Fruit fly (Drosophila melanogaster): ENCODE results near the gene ko.
A peak's percentile ranks its signal among the peaks of the same experiment; 100 is the strongest.

ko gene

DNA sequence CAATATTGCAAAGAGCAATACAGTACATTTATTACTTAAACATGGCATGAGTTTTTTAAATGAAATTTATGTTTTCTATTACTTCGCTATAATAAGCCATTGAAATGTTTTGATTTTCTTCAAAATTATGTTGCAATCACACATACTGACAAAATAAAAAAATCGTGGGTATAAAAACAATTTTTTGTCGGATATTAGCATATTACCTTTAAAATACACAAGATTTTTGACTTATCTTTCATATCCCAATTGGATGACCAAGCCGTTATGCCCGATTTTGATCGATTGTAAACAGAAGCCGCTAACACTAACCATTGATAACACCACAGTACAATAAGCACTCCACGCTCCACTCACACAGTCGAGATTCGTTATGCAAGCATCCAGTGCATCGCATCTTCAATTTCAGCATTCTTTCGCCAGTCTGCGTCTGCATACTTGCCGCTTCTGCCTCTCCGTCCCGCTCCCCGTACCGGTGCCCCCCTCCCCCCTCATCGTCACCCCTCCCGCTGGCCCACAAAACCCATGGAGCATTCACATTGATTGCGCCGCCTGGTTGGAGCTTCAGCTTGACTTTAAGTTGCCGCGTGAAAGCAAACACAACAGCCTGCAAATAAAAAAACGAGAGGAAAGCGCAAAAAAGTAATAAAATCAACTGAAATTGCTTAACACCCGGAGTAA lies 26.5 kb downstream of the ko start:
- TF ChIP-seq tj (GFP tag; optimal IDR thresholded peaks at IDR 0.05) (peak; percentile 16), bab1 (GFP tag; optimal IDR thresholded peaks at IDR 0.05) (no peak), CG7045 (GFP tag; optimal IDR thresholded peaks at IDR 0.05) (no peak), ovo (GFP tag; optimal IDR thresholded peaks at IDR 0.05) (no peak), pad (GFP tag; optimal IDR thresholded peaks at IDR 0.05) (no peak), CG33017 (tag; optimal IDR thresholded peaks at IDR 0.05) (no peak), CG14711 (tag; optimal IDR thresholded peaks at IDR 0.05) (no peak), kay (GFP tag; ENCODE audit: borderline replicate concordance) (no peak), CG12768 (GFP tag; optimal IDR thresholded peaks at IDR 0.05) (no peak)

DNA sequence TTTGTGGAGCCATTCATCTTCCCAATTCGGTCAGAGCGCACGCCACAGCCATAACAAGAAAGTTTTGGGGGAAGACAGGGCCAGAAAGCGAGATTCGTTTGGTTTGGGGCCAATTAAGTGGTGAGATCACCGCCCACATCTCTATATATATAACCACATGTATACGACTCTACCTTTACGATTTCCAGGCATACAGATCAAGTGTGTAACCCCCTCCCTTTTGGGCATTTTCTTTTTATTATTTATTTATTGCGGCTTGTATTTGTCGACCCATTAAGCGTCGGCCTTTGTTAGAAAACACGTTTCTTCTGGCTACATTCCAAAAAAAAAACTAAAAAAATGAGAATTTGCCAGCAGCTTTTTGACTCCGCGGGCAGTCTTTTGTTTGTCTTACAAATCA lies 29.6 kb downstream of the ko start:
- TF ChIP-seq kay (GFP tag; ENCODE audit: borderline replicate concordance) (no peak), Hr96 (GFP tag; optimal IDR thresholded peaks at IDR 0.05) (no peak), CG7101 (tag; optimal IDR thresholded peaks at IDR 0.05) (no peak), toe (GFP tag; optimal IDR thresholded peaks at IDR 0.05) (no peak), CG7045 (GFP tag; optimal IDR thresholded peaks at IDR 0.05) (no peak), cnc (optimal IDR thresholded peaks at IDR 0.05) (no peak), CG12768 (GFP tag; optimal IDR thresholded peaks at IDR 0.05) (no peak), pad (GFP tag; optimal IDR thresholded peaks at IDR 0.05) (no peak), CG33017 (tag; optimal IDR thresholded peaks at IDR 0.05) (no peak), cic (GFP tag; optimal IDR thresholded peaks at IDR 0.05) (no peak), bab1 (GFP tag; optimal IDR thresholded peaks at IDR 0.05) (no peak), CG14711 (tag; optimal IDR thresholded peaks at IDR 0.05) (no peak), CG5204 (GFP tag; optimal IDR thresholded peaks at IDR 0.05) (no peak), Crg-1 (GFP tag; optimal IDR thresholded peaks at IDR 0.05) (no peak), CG11617 (GFP tag; optimal IDR thresholded peaks at IDR 0.05) (no peak), CG1620 (GFP tag; optimal IDR thresholded peaks at IDR 0.05) (no peak), Clk (GFP tag; optimal IDR thresholded peaks at IDR 0.05) (no peak)

DNA sequence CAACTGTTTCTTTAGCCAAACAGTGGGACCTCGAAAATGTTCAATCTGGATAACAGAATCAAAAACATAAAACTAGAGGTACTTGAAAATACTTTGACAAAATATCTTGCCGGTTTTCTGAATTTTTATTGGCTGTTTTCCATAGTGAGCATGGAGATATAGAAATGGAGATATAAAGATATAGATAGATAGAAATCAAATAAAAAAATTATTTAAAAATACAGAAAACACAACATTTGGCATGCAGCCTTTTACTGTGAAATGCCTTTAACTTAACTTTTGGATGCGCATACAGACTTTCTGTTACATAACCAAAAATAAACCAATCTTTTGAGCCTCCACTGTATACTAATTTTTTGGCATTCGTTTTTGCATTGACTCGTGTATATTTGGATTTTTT lies 30.5 kb downstream of the ko start:
- TF ChIP-seq cnc (optimal IDR thresholded peaks at IDR 0.05) (no peak), CG7101 (tag; optimal IDR thresholded peaks at IDR 0.05) (no peak), Clk (GFP tag; optimal IDR thresholded peaks at IDR 0.05) (no peak), Mnt (GFP tag; optimal IDR thresholded peaks at IDR 0.05) (no peak), CG1620 (GFP tag; optimal IDR thresholded peaks at IDR 0.05) (no peak), ovo (GFP tag; optimal IDR thresholded peaks at IDR 0.05) (no peak), kay (GFP tag; ENCODE audit: borderline replicate concordance) (no peak), CG7045 (GFP tag; optimal IDR thresholded peaks at IDR 0.05) (no peak), tj (GFP tag; optimal IDR thresholded peaks at IDR 0.05) (no peak), CG12768 (GFP tag; optimal IDR thresholded peaks at IDR 0.05) (no peak), pad (GFP tag; optimal IDR thresholded peaks at IDR 0.05) (no peak), Crg-1 (GFP tag; optimal IDR thresholded peaks at IDR 0.05) (no peak), bab1 (GFP tag; optimal IDR thresholded peaks at IDR 0.05) (no peak), Hr96 (GFP tag; optimal IDR thresholded peaks at IDR 0.05) (no peak), toe (GFP tag; optimal IDR thresholded peaks at IDR 0.05) (no peak), CG14711 (tag; optimal IDR thresholded peaks at IDR 0.05) (no peak), CG5204 (GFP tag; optimal IDR thresholded peaks at IDR 0.05) (no peak), CG11617 (GFP tag; optimal IDR thresholded peaks at IDR 0.05) (no peak), CG33017 (tag; optimal IDR thresholded peaks at IDR 0.05) (no peak), cic (GFP tag; optimal IDR thresholded peaks at IDR 0.05) (no peak)

DNA sequence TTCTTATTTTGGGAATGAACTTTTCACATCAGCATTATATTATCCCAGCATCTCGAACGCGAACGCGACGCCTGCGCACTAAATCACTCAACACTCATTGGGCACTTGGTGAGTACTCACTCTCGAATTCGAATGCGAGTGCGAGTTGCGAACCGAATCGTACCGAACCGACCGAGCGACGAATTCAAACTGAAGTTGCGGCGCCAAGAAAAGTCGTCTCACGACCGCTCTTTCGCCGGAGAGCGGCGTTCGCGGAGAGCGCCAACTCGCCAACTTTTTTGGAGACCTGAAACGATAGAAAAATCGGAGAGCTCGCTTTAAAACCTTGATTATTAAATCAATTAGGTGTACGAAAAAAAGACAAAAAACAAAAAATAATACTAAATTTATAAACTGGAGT lies 31.1 kb downstream of the ko start:
- TF ChIP-seq cic (GFP tag; optimal IDR thresholded peaks at IDR 0.05), result no peak
- no peak for TF ChIP-seq pad (GFP tag; optimal IDR thresholded peaks at IDR 0.05)
- TF ChIP-seq tj (GFP tag; optimal IDR thresholded peaks at IDR 0.05), result peak; percentile 34
- peak; percentile 1 for TF ChIP-seq bab1 (GFP tag; optimal IDR thresholded peaks at IDR 0.05)
- TF ChIP-seq toe (GFP tag; optimal IDR thresholded peaks at IDR 0.05), result no peak

DNA sequence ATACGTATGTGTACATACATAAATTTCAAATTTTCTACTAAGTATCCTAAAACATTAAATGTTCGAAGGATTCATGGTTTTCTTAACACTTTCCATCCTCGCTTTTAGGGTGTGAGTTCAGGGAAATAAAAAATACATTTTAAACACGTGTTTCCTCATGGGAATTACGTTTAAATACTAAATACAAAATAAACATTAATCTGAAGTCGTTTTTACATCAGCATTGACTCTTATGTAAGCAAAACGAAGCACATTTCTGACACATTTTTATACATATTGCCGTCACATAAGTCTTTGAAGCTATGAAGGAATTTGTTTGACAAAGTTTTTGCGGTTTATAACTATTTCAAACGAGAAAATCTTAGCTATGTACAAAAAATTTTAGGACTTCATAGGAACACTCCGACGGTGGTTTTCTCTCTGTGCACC lies 31.9 kb downstream of the ko start:
- TF ChIP-seq pad (GFP tag; optimal IDR thresholded peaks at IDR 0.05) (no peak), kay (GFP tag; ENCODE audit: borderline replicate concordance) (peak; percentile 26)

DNA sequence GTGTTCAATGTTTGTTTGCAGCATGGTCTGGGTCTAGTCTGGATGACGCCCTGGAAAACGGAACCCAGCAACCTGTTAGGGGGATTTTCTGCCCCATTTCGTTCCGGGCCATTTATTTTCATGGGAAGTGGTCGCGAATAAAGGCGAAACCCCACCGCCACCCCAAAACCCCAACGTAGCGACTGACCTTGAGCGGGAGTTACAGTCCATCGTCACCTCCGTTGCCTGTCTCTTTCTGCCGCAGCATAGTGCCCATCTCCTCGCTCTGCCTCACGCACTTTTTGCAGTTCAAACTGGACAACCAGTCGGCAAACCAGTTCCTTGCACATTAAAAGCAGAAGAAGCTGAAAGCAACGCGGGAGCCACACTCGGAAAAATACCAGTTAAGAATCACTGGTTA lies 32.4 kb downstream of the ko start:
- no peak for TF ChIP-seq cic (GFP tag; optimal IDR thresholded peaks at IDR 0.05)
- TF ChIP-seq Mnt (GFP tag; optimal IDR thresholded peaks at IDR 0.05), result no peak
- TF ChIP-seq Hr96 (GFP tag; optimal IDR thresholded peaks at IDR 0.05), result no peak
- no peak for TF ChIP-seq CG7045 (GFP tag; optimal IDR thresholded peaks at IDR 0.05)
- no peak for TF ChIP-seq toe (GFP tag; optimal IDR thresholded peaks at IDR 0.05)
- no peak for TF ChIP-seq pad (GFP tag; optimal IDR thresholded peaks at IDR 0.05)
- no peak for TF ChIP-seq ovo (GFP tag; optimal IDR thresholded peaks at IDR 0.05)
- TF ChIP-seq bab1 (GFP tag; optimal IDR thresholded peaks at IDR 0.05), result no peak
- no peak for TF ChIP-seq CG33017 (tag; optimal IDR thresholded peaks at IDR 0.05)

DNA sequence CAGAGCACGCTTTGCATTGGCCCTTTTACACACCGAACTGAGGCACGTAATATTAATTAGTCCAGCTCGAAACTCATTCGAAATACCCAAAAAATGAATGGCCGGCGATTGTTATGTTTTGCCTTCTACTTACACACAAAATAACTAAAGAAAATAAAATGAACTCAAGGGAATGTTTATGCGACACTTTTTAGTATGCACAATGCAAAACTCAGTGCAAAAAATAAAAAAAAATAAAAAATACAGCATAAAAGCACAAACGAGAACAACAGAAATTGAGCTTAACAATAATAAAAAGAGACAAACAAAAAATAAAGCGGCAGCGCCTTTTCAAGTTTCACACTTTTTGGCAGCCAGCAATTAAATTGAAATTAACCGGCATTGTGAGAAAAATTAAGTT lies 33.6 kb downstream of the ko start:
- TF ChIP-seq CG1620 (GFP tag; optimal IDR thresholded peaks at IDR 0.05) (no peak), CG7045 (GFP tag; optimal IDR thresholded peaks at IDR 0.05) (no peak), tj (GFP tag; optimal IDR thresholded peaks at IDR 0.05) (peak; percentile 74)
